Worm (Caenorhabditis elegans) whole organism, early embryonic: Measurements from ENCODE around the gene vps-53.

Experiments used
- B0310.2 ChIP-seq: sonication (generic microtip); optimal IDR thresholded peaks from 2 replicates; lab custom pipeline; 2016; ENCODE audit warnings: mild to moderate bottlenecking, missing genetic modification characterization, missing compliant biosample characterization
- F13C5.2 ChIP-seq: sonication (generic microtip); optimal IDR thresholded peaks from 2 replicates; lab custom pipeline; 2017; ENCODE audit warnings: mild to moderate bottlenecking, missing genetic modification characterization, inconsistent platforms, missing compliant biosample characterization
- aly-1 ChIP-seq: sonication (generic microtip); optimal IDR thresholded peaks from 2 replicates; lab custom pipeline; 2016; ENCODE audit warnings: missing genetic modification characterization, missing compliant biosample characterization
- ama-1 ChIP-seq: fragments of 150-350 bp; optimal IDR thresholded peaks from 2 replicates; lab custom pipeline; 2014
- ceh-13 ChIP-seq: fragments of 200-800 bp; sonication (Bioruptor generic); optimal IDR thresholded peaks from 2 replicates; lab custom pipeline; 2018; ENCODE audit warnings: mild to moderate bottlenecking, missing genetic modification characterization, missing compliant biosample characterization
- ceh-36 ChIP-seq: sonication (generic microtip); optimal IDR thresholded peaks from 2 replicates; lab custom pipeline; 2016; ENCODE audit warnings: missing genetic modification characterization, inconsistent platforms, missing compliant biosample characterization
- ets-7 ChIP-seq: sonication (generic microtip); optimal IDR thresholded peaks from 2 replicates; lab custom pipeline; 2016; ENCODE audit warnings: missing genotype, missing genetic modification characterization, missing compliant biosample characterization
- flt-1 ChIP-seq: fragments of 200-800 bp; sonication (Bioruptor generic); IDR thresholded peaks from 2 replicates; pipeline ENCODE4 v1.3.6; 2022; ENCODE audit warnings: missing genetic modification characterization, missing compliant biosample characterization
- hmbx-1 ChIP-seq: sonication (generic microtip); optimal IDR thresholded peaks from 2 replicates; lab custom pipeline; 2016; ENCODE audit warnings: mild to moderate bottlenecking, missing genetic modification characterization, missing compliant biosample characterization
- hmg-4 ChIP-seq: fragments of 200-800 bp; sonication (Bioruptor generic); optimal IDR thresholded peaks from 2 replicates; lab custom pipeline; 2018; ENCODE audit warnings: mild to moderate bottlenecking, missing genetic modification characterization, missing compliant biosample characterization
- hnd-1 ChIP-seq: sonication (generic microtip); optimal IDR thresholded peaks from 2 replicates; lab custom pipeline; 2016; ENCODE audit warnings: missing genetic modification characterization, missing compliant biosample characterization
- pes-1 ChIP-seq: fragments of 200-800 bp; sonication (Bioruptor generic); IDR thresholded peaks from 2 replicates; pipeline ENCODE4 v1.3.6; 2022; ENCODE audit warnings: missing genetic modification reagents, missing genetic modification characterization, missing compliant biosample characterization
- scrt-1 ChIP-seq: fragments of 200-800 bp; sonication (Bioruptor generic); IDR thresholded peaks from 2 replicates; pipeline ENCODE4 v1.3.6; 2022; ENCODE audit warnings: missing genetic modification characterization, missing compliant biosample characterization
- sea-1 ChIP-seq: fragments of 200-800 bp; sonication (Bioruptor generic); conservative IDR thresholded peaks from 2 replicates; pipeline ENCODE4 v1.3.6; 2022; ENCODE audit warnings: missing genetic modification characterization, missing compliant biosample characterization
- tbx-11 ChIP-seq: fragments of 200-800 bp; sonication (Bioruptor generic); IDR thresholded peaks from 2 replicates; pipeline ENCODE4 v1.3.6; 2022; ENCODE audit warnings: missing genetic modification characterization, missing compliant biosample characterization
- tbx-37 ChIP-seq: fragments of 200-800 bp; sonication (Bioruptor generic); conservative IDR thresholded peaks from 2 replicates; pipeline ENCODE4 v1.3.6; 2022; ENCODE audit warnings: missing genetic modification reagents, missing genetic modification characterization, missing compliant biosample characterization
- tra-4 ChIP-seq: sonication (generic microtip); optimal IDR thresholded peaks from 2 replicates; lab custom pipeline; 2017; ENCODE audit warnings: missing genetic modification characterization, missing compliant biosample characterization

The vps-53 gene

DNA sequence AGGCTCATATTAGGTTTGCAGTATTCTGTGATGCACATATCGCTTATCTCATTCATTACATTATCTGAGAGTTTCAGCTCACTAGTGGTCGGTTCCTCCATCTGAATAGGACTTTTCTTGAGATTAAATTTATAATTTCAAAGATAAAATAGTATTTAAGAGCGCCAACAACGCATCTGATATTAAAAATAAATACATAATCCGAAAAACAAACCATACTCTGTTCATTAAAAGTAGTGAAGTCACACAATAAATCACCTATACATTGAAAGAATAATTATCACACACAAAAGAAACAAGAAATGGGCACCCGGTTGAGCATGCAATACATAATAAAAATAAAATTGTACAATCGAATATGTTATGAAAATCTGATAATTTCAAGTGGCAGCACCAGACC is at the start of gene vps-53:
Gene vps-53, minus strand, starts transcription at position 101 of the 400 bp plus-strand sequence.
- TF ChIP-seq ceh-36 (tag; lab: Kevin White, UChicago) (no peak), scrt-1 (GFP tag; lab: Robert Waterston, UW) (no peak), B0310.2 (no peak), aly-1 (tag; lab: Kevin White, UChicago) (no peak), flt-1 (GFP tag; lab: Robert Waterston, UW) (no peak), sea-1 (GFP tag; lab: Robert Waterston, UW) (no peak), pes-1 (no peak), tra-4 (tag; lab: Kevin White, UChicago) (no peak), F13C5.2 (tag; lab: Kevin White, UChicago) (no peak), hmbx-1 (tag; lab: Kevin White, UChicago) (no peak), hnd-1 (tag; lab: Kevin White, UChicago) (no peak), tbx-11 (GFP tag; lab: Robert Waterston, UW) (no peak), ceh-13 (GFP tag; lab: Kevin White, UChicago) (no peak), hmg-4 (no peak), tbx-37 (GFP tag; lab: Robert Waterston, UW) (no peak), ets-7 (no peak)

DNA sequence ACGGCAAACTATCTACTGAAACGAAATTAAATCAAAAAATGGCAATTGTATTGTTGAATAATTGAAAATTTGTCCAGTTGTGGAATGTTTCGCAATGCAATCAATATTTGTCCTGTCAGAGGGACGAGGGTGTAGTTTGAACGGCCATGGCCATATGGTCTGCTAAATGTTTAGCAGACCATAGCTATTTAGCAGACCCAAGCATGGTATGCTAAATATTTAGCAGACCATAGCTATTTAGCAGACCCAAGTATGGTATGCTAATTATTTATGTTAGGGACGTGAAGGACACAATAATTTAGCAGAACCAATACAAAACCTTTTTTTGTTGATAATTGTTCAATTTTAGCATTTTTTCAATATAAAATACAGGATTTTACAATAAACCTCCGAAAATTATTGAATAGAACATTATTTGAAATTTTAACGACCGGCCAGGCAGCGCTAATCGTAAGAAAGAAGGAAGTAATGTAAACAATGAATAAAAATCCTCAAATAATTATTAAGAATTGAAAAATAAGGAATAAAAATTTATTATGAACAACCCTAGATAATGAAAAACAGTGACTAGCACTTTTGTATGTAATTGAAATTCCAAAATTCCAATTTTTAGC is 47.8 kb upstream of the vps-53 start, which contains the start of gene riok-3:
Gene riok-3, minus strand, starts transcription at position 15 of the 614 bp plus-strand sequence.
- TF ChIP-seq ama-1 (lab: Kevin White, UChicago), result no peak
- TF ChIP-seq hmg-4, result no peak
- no peak for TF ChIP-seq ets-7
- TF ChIP-seq tbx-11 (GFP tag; lab: Robert Waterston, UW), result no peak
- no peak for TF ChIP-seq hmbx-1 (tag; lab: Kevin White, UChicago)
- TF ChIP-seq pes-1, result no peak
- no peak for TF ChIP-seq hnd-1 (tag; lab: Kevin White, UChicago)
- TF ChIP-seq scrt-1 (GFP tag; lab: Robert Waterston, UW), result no peak
- TF ChIP-seq aly-1 (tag; lab: Kevin White, UChicago), result no peak
- no peak for TF ChIP-seq ceh-36 (tag; lab: Kevin White, UChicago)
- no peak for TF ChIP-seq flt-1 (GFP tag; lab: Robert Waterston, UW)
- TF ChIP-seq ceh-13 (GFP tag; lab: Kevin White, UChicago), result no peak
- TF ChIP-seq tbx-37 (GFP tag; lab: Robert Waterston, UW), result no peak

DNA sequence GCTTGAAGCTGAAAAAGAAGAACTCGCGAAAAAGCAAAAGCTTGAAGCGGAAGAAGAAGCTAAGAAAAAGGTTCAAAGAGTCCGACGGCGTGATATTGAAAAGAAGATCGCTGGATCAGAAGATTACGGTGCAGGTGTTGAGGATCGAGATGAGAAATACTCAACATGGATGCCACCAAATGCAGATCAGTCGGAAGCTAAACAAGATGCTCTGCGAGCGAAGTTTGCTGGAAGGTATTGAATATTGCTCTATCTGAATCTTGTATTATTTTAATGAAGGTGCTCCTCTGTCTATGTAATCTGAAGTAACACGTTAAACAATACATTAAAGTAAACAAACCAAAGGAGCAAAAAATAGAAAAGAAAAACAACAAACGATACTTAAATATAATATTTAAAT is 44.7 kb upstream of the vps-53 start:
- TF ChIP-seq hnd-1 (tag; lab: Kevin White, UChicago) (no peak), ceh-36 (tag; lab: Kevin White, UChicago) (no peak), pes-1 (no peak)

DNA sequence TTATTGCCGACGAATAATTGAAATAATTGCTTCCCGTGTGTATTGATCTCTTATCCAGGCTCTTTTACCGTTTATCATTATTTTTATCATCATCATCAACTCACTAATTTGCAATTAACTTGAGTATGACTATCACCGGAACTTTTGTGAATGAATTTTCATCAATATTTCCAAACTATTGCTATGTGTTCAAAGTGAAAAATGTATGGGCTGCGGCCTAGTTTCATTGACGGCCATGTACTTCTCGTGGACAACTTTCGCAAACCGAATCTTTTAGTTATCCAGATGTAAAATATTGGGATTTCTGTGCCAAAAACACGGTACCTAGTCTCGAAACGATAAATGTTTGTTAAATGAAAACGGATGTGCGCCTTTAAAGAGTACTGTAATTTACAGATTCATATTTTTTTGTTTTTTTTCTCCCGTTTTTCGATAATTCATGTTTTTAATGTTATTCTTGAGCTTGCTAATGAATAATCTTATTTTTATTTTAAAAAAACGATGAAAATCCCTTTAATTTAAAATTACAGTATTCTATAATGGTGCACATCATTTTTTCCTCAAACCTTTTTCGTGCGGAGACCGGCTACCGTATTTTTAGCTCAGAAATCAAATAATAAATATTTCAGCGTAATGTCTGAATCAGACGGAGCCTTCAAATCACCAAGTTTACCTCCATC is 41.3 kb upstream of the vps-53 start, which contains the start of gene ZK632.2:
Gene ZK632.2, plus strand, starts transcription at position 630 of the 680 bp plus-strand sequence.
- TF ChIP-seq scrt-1 (GFP tag; lab: Robert Waterston, UW) (no peak), B0310.2 (no peak), hmbx-1 (tag; lab: Kevin White, UChicago) (no peak), ets-7 (no peak)

DNA sequence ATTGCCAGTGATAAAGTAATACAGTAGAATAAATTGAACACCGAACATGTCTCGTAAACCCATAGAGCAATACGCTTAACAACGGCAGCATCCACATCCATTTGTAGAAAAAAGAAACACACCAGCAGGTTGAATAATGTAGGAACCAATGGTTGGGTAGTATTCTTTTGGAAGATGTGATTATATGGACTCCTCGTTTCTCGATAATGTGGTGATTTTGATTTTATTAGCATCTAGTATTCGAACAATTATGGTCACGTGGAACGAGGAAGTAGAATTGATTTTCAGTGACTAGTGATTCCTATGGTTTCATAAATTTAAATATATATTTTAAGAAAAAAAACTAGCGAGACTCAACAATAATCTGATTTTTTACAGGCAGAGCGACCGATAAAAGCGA is 39.1 kb upstream of the vps-53 start, which contains the start of gene srxa-10:
Gene srxa-10, minus strand, starts transcription at position 101 of the 400 bp plus-strand sequence.
- TF ChIP-seq tbx-11 (GFP tag; lab: Robert Waterston, UW) (no peak), ama-1 (lab: Kevin White, UChicago) (no peak), ceh-13 (GFP tag; lab: Kevin White, UChicago) (no peak), F13C5.2 (tag; lab: Kevin White, UChicago) (no peak), flt-1 (GFP tag; lab: Robert Waterston, UW) (no peak), scrt-1 (GFP tag; lab: Robert Waterston, UW) (no peak), hmg-4 (no peak), B0310.2 (no peak), ceh-36 (tag; lab: Kevin White, UChicago) (no peak), hnd-1 (tag; lab: Kevin White, UChicago) (no peak), hmbx-1 (tag; lab: Kevin White, UChicago) (no peak)

DNA sequence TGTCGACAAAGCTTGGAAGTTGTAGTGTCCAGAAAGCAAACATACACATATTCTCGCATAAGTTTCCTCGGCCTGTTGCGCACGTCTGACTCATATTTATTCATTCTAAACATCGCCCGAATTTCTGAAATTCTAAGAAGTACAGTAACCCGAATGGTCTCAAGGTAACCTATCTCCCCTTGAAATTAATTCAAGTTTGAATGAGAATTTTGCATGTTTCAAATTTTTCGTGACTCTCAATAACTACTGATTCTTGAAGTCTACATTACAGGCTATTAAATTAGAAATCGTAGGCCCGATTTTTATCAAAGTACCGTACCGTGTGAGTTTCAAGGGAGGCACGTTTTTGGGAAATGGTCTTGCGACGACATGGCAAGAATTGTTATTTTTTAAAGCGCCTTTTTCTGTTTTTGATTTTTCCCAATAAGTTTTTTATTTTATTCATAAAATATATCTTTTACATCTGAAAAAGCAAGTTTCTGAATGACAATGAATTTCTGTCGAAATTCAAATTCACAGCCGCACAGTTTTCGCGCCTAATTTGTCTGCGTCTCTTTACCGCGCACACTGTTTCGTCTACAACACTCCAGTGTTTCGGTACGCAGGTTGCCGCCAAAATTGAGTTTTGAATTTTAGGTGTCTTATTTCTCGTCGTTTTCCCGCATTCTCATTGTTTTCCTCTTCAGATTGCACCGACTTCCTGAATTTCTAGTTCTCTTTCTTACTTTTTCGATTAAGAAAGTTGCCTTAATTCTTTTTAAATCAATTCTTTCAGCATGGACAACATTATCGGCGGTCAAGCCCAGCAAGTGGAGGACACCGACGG is 36.5 kb upstream of the vps-53 start, which contains the start of the genes R10E11.9 and mcm-6:
Gene R10E11.9, minus strand, starts transcription at position 51 of the 826 bp plus-strand sequence.
Gene mcm-6, plus strand, starts transcription at position 776 of the 826 bp plus-strand sequence.
- TF ChIP-seq ceh-36 (tag; lab: Kevin White, UChicago) (no peak), aly-1 (tag; lab: Kevin White, UChicago) (no peak), tbx-37 (GFP tag; lab: Robert Waterston, UW) (no peak), pes-1 (no peak), ama-1 (lab: Kevin White, UChicago) (no peak), hmg-4 (no peak), tbx-11 (GFP tag; lab: Robert Waterston, UW) (no peak), scrt-1 (GFP tag; lab: Robert Waterston, UW) (no peak)

DNA sequence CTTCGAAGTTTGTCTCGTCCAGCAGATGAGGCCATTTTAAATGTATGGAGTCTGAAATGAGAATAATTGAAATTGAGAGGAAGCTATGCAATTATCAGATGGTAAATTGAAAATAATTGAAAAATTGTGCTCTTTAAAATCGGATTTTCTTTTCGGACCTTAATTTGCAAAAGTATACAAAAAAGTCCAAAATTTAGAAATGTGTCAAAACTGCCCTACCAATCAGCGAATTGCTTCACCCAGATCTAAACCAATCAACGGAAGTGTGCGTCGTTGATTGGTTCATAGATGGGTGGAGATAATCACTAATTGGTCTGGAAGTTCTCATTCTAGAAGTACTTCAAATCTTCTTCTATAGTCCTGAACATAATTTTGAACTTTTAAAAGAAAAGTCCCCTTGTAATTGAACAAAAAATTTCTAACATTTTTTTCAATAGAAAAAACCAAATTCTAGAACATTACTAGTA is 32.3 kb upstream of the vps-53 start, which contains the start of gene R10E11.5:
Gene R10E11.5, minus strand, starts transcription at position 51 of the 467 bp plus-strand sequence.
- TF ChIP-seq scrt-1 (GFP tag; lab: Robert Waterston, UW) (no peak), ets-7 (no peak)
